Worm (Caenorhabditis elegans): ENCODE results near the gene C03H5.9.

The C03H5.9 gene

DNA sequence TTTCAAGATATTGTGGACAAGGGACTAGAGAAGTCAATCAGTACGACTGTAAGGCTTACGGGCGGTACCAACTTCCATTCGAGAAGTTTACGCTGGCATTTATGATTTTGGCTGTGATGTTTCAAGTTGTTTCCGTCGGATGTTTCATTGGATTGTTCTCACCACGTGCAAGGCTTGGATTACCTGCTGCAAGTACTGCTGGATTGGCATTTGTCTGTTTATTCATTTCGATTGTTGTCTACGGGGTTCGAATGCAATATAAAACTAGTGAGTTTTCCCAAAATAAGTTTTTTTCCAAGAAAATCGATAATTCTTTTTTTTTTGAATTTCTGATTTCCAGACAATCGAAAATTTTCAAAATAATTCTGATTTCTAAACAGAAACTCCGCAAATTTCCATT is 37.7 kb upstream of the C03H5.9 start:
- no peak for TF ChIP-seq nhr-11 (tag; optimal IDR thresholded peaks at IDR 0.05)
- no peak for TF ChIP-seq pqm-1 (tag; optimal IDR thresholded peaks at IDR 0.05)
- TF ChIP-seq fos-1 (tag; optimal IDR thresholded peaks at IDR 0.05) = no peak
- TF ChIP-seq ceh-82 (tag; optimal IDR thresholded peaks at IDR 0.05) = no peak
- no peak for TF ChIP-seq ztf-4 (tag; optimal IDR thresholded peaks at IDR 0.05)
- TF ChIP-seq lin-15B (tag; optimal IDR thresholded peaks at IDR 0.05) = no peak
- no peak for TF ChIP-seq mml-1 (tag; optimal IDR thresholded peaks at IDR 0.05)
- no peak for TF ChIP-seq ceh-16 (tag; optimal IDR thresholded peaks at IDR 0.05)
- no peak for TF ChIP-seq nhr-237 (tag; optimal IDR thresholded peaks at IDR 0.05)
- TF ChIP-seq mdl-1 (tag; optimal IDR thresholded peaks at IDR 0.05) = no peak
- no peak for TF ChIP-seq nhr-43 (tag; optimal IDR thresholded peaks at IDR 0.05; ENCODE audit: poor library complexity, severe bottlenecking)
- no peak for TF ChIP-seq ceh-28 (tag; optimal IDR thresholded peaks at IDR 0.05)
- TF ChIP-seq unc-39 (tag; optimal IDR thresholded peaks at IDR 0.05) = no peak
- TF ChIP-seq unc-62 (GFP tag; optimal IDR thresholded peaks at IDR 0.05) = no peak
- no peak for TF ChIP-seq snpc-4 (tag; optimal IDR thresholded peaks at IDR 0.05)

DNA sequence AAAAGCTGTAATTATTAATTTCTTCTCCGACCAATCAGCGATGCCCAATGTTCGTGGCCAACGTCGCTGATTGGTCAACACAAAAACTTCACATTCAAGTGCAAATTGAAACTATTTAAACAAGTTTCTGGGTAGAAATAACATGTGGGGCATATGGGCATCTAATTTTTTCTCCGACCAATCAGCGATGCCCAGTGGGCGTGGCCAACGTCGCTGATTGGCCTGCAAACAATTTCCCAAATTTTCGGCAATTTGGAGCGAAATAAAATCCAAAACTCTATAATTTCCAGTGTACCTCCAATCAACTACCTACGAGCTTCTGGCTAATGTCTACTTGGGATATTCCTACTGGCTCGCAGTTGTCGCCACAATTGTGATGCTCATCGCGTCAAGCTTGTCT is 37.2 kb upstream of the C03H5.9 start:
- TF ChIP-seq nfya-1 (tag; optimal IDR thresholded peaks at IDR 0.05; ENCODE audit: insufficient read depth) (peak; percentile 97), tbx-2 (tag; optimal IDR thresholded peaks at IDR 0.05) (no peak)

DNA sequence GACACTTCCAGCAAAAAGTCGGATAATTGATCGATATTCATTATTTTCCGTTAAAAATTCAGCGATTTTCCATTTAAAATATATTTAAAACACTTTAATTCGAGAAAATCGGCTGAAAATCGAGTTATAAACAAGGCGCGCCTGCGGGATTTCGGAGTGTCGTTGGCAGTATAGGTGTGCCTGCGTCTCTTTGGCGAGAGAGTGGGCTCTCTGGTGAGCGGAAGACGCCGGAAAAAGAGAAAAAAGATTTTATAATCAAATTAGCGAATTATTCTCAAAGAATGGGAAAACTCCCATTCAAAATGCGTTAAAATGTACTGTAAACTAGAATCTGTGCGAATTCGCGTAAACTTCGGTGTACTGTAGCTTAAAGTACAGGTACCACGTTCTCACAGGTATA is 30.7 kb upstream of the C03H5.9 start, which contains the start of gene D1069.3:
Gene D1069.3 (minus strand): TSS at position 158 of the 400 bp plus-strand sequence.
- TF ChIP-seq nfya-1 (tag; optimal IDR thresholded peaks at IDR 0.05; ENCODE audit: insufficient read depth) (peak; percentile 55), jun-1 (tag; optimal IDR thresholded peaks at IDR 0.05) (no peak), lin-15B (tag; optimal IDR thresholded peaks at IDR 0.05) (peak; percentile 28), fos-1 (tag; optimal IDR thresholded peaks at IDR 0.05) (no peak), ZK546.5 (tag; optimal IDR thresholded peaks at IDR 0.05) (no peak), egl-5 (tag; optimal IDR thresholded peaks at IDR 0.05) (peak; percentile 14), hmg-11 (tag; optimal IDR thresholded peaks at IDR 0.05) (peak; percentile 77), pha-4 (tag; optimal IDR thresholded peaks at IDR 0.05) (peak; percentile 37)

DNA sequence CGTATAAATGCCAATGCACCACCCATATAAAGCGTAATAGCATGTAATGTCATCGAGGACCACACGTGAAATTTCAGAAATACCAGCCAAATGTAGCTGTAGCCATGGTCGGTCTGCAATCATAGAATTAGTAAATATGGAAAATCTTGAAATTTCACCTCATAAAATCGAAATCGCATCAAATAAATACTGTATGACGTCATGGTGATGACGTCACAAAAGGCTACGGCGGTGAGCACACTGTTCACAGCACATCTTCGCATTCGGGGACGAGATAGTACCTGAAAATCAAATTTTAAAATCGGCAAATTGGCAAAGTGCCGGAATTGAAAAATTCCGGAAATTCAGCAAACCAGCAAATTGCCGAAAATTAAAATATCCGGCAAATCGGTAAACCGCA is 28.7 kb upstream of the C03H5.9 start:
- no peak for TF ChIP-seq egl-27 (tag; optimal IDR thresholded peaks at IDR 0.05)
- TF ChIP-seq unc-62 (GFP tag; optimal IDR thresholded peaks at IDR 0.05) = no peak
- TF ChIP-seq nhr-23 (tag; optimal IDR thresholded peaks at IDR 0.05) = no peak
- no peak for TF ChIP-seq egl-5 (tag; optimal IDR thresholded peaks at IDR 0.05)
- no peak for TF ChIP-seq eor-1 (tag; optimal IDR thresholded peaks at IDR 0.05)
- TF ChIP-seq ztf-11 (tag; optimal IDR thresholded peaks at IDR 0.05) = no peak
- TF ChIP-seq aly-2 (tag; optimal IDR thresholded peaks at IDR 0.05) = no peak
- no peak for TF ChIP-seq ztf-4 (tag; optimal IDR thresholded peaks at IDR 0.05)
- TF ChIP-seq lin-39 (tag; optimal IDR thresholded peaks at IDR 0.05) = no peak
- TF ChIP-seq daf-12 (tag; optimal IDR thresholded peaks at IDR 0.05) = no peak
- TF ChIP-seq tbx-2 (tag; optimal IDR thresholded peaks at IDR 0.05) = no peak

DNA sequence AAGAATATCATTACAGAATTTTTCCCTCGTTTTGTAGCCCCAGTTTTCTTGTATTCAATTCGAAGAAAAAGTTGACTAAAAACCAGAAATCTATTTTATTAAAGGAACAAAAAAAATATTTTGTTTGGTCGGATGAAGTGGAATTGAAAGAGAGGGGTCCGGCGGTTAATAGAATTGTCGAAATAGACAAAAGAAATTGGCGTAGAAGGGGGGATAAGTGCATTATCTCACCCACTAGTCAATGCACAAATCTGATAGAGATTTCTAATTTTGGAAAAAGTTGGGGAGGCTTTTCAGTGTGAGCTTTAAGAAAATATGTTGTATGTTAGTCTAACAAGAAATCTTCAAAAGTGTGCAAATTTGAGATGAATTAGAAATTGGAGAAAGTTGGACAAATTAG is 24.0 kb upstream of the C03H5.9 start:
- TF ChIP-seq skn-1 (tag; optimal IDR thresholded peaks at IDR 0.05) = no peak
- TF ChIP-seq nhr-43 (tag; optimal IDR thresholded peaks at IDR 0.05; ENCODE audit: poor library complexity, severe bottlenecking) = no peak
- TF ChIP-seq nhr-76 (tag; optimal IDR thresholded peaks at IDR 0.05) = no peak
- TF ChIP-seq elt-3 (tag; optimal IDR thresholded peaks at IDR 0.05) = no peak
- no peak for TF ChIP-seq pqm-1 (tag; optimal IDR thresholded peaks at IDR 0.05)
- no peak for TF ChIP-seq nhr-11 (tag; optimal IDR thresholded peaks at IDR 0.05)
- no peak for TF ChIP-seq snpc-4 (tag; optimal IDR thresholded peaks at IDR 0.05)
- TF ChIP-seq elt-1 (tag; optimal IDR thresholded peaks at IDR 0.05) = no peak
- TF ChIP-seq mml-1 (tag; optimal IDR thresholded peaks at IDR 0.05) = no peak
- no peak for TF ChIP-seq ceh-82 (tag; optimal IDR thresholded peaks at IDR 0.05)

DNA sequence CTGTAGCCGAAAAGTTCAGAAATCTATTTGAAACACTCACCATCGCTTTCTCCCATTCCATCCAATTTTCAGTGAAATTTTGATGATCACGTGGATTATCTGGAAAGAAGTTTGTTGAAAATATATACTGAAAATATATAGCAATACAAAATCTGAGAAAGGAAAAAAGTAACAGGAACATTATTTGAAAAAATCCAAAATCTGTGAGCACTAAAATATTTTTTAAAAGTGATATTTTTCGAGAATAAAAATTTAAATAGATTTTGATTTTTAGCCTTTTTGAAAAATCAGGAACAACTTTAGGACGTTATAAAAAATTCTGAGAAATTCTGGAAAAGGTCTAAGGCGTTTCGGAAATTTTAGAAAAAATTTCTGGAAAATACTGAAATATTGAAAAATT is 21.5 kb upstream of the C03H5.9 start, which contains the start of gene dmsr-4:
Gene dmsr-4 (minus strand): TSS at position 101 of the 400 bp plus-strand sequence.
- TF ChIP-seq lsy-12 (tag; optimal IDR thresholded peaks at IDR 0.05) (no peak), unc-39 (tag; optimal IDR thresholded peaks at IDR 0.05) (no peak), snpc-4 (tag; optimal IDR thresholded peaks at IDR 0.05) (no peak), elt-3 (tag; optimal IDR thresholded peaks at IDR 0.05) (no peak), eor-1 (tag; optimal IDR thresholded peaks at IDR 0.05) (no peak), pqm-1 (tag; optimal IDR thresholded peaks at IDR 0.05) (no peak), skn-1 (tag; optimal IDR thresholded peaks at IDR 0.05) (no peak), fkh-2 (tag; optimal IDR thresholded peaks at IDR 0.05) (no peak), lin-39 (tag; optimal IDR thresholded peaks at IDR 0.05) (no peak)
